Worm (Caenorhabditis elegans): ENCODE results near the gene F41E6.17.

DNA sequence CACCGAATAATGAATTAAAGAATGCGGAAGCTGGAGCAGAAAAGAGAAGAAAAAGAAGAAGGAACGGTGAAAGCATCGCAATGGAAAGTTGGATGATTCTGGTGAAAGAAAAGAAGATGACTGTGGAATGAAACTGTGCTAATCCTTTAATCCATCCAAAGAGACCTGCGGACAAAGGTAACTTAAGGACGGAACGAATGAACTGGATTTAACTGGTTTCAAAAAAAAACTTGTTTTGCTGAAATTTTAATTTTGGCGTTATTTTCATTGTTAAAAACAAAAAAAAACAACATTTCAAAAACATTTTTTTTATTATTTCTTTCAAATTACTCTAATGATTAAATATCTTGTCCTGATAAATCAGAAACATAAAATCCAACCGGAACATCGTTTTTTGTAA lies 13.0 kb downstream of the F41E6.17 start, which contains the start of gene grl-12:
- TF ChIP-seq unc-62 (GFP tag; optimal IDR thresholded peaks at IDR 0.05) (no peak), snpc-4 (tag; optimal IDR thresholded peaks at IDR 0.05) (no peak), sem-2 (GFP tag; optimal IDR thresholded peaks at IDR 0.05) (no peak), ztf-11 (tag; optimal IDR thresholded peaks at IDR 0.05) (no peak), pha-4 (tag; optimal IDR thresholded peaks at IDR 0.05) (no peak), flh-1 (GFP tag; optimal IDR thresholded peaks at IDR 0.05) (no peak), zip-8 (tag; optimal IDR thresholded peaks at IDR 0.05) (no peak)

Measured in whole organism, mixed stage, embryonic.